Fruit fly (Drosophila melanogaster): Measurements from ENCODE around the gene Tpi.

The Tpi gene

DNA sequence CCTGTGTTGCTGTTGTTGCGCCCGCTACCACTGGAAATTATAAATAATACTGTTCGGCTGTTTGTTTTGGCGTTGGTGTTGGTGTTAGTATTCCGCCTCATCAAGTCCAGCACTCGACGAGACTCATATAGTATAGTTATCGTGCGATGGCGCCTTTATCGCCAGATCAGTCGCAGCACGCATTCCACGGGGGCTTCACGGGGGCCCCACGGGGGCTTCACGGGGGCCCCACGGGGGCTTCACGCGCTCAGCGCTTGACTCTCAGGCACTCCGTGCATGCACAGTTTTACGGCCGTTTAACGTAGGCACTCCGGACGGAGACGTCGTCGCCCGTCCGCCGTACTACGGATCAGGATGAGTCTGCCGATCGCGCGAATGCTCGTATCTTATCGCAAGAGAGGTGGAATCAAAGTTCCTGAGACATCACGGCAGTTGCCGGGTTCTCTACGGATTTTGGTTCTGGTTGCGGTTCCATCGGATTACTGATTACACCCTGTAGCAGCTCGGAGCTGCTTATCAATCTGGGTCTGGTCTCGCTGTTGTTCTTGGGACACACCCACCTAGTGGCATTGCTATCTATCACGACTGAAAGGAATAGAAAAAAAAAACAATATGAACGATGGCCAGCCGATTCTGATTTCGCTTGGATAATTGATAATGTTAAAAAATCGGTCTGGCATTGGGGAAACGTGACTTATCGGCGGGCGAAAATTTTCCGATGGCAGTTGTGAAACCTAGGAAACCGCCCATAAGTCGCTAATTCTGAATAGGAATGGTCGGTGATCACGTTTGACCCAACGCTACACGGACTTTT, 31.4 kb downstream of the Tpi start (continued):
- TF ChIP-seq tio (GFP tag; optimal IDR thresholded peaks at IDR 0.05) = no peak
- TF ChIP-seq GATAe (GFP tag; conservative IDR thresholded peaks at IDR 0.05) = peak; percentile 96
- no peak for TF ChIP-seq CG14441 (GFP tag; IDR thresholded peaks at IDR 0.05)
- TF ChIP-seq kni (GFP tag; optimal IDR thresholded peaks at IDR 0.05) = no peak
- TF ChIP-seq Hr39 (optimal IDR thresholded peaks at IDR 0.05) = peak; percentile 55
- TF ChIP-seq CoRest (tag; optimal IDR thresholded peaks at IDR 0.05) = no peak
- 0 out of 2 replicates have a peak, but pooled peaks have one; percentile 43 for TF ChIP-seq CG16779 (GFP tag; IDR thresholded peaks at IDR 0.05)
- no peak for TF ChIP-seq Sin3A (optimal IDR thresholded peaks at IDR 0.05)
- 0 out of 4 replicates have a peak, but pooled peaks have one; percentile 36 for TF ChIP-seq chinmo (GFP tag; IDR thresholded peaks at IDR 0.05; ENCODE audit: partially characterized antibody)
- TF ChIP-seq CG13287 (GFP tag; IDR thresholded peaks at IDR 0.05; ENCODE audit: partially characterized antibody) = 0 out of 2 replicates have a peak, but pooled peaks have one; percentile 11
- peak; percentile 99 for TF ChIP-seq cwo (GFP tag; optimal IDR thresholded peaks at IDR 0.05)
- no peak for TF ChIP-seq CG7839 (tag; optimal IDR thresholded peaks at IDR 0.05)
- TF ChIP-seq Usf (GFP tag; optimal IDR thresholded peaks at IDR 0.05) = no peak
- TF ChIP-seq CG4707 (GFP tag; optimal IDR thresholded peaks at IDR 0.05) = no peak
- TF ChIP-seq CG17912 (GFP tag; optimal IDR thresholded peaks at IDR 0.05) = no peak
- TF ChIP-seq pho (GFP tag; optimal IDR thresholded peaks at IDR 0.05) = no peak
- TF ChIP-seq CG18599 (GFP tag; optimal IDR thresholded peaks at IDR 0.05) = peak; percentile 68
- TF ChIP-seq Hand (GFP tag; optimal IDR thresholded peaks at IDR 0.05) = peak; percentile 24
- TF ChIP-seq CG12236 (GFP tag; optimal IDR thresholded peaks at IDR 0.05) = no peak
- TF ChIP-seq gro (GFP tag; optimal IDR thresholded peaks at IDR 0.05) = no peak
- no peak for TF ChIP-seq disco-r (GFP tag; optimal IDR thresholded peaks at IDR 0.05)
- 0 out of 2 replicates have a peak, but pooled peaks have one; percentile 17 for TF ChIP-seq Drgx (GFP tag; IDR thresholded peaks at IDR 0.05)
- TF ChIP-seq CG10321 (GFP tag; IDR thresholded peaks at IDR 0.05) = no peak
- TF ChIP-seq fd102C (GFP tag; optimal IDR thresholded peaks at IDR 0.05) = no peak
- TF ChIP-seq Bdp1 (GFP tag; optimal IDR thresholded peaks at IDR 0.05) = no peak
- peak; percentile 9 for TF ChIP-seq Hmr (GFP tag; optimal IDR thresholded peaks at IDR 0.05)
- no peak for TF ChIP-seq gcm (GFP tag; optimal IDR thresholded peaks at IDR 0.05)
- no peak; the same call in 1 of the 2 replicates for TF ChIP-seq crol (GFP tag; IDR thresholded peaks at IDR 0.05)
- TF ChIP-seq CG32772 (GFP tag; IDR thresholded peaks at IDR 0.05) = no peak
- no peak for TF ChIP-seq D19B (GFP tag; optimal IDR thresholded peaks at IDR 0.05)
- no peak for TF ChIP-seq lmd (GFP tag; IDR thresholded peaks at IDR 0.05)
- peak; percentile 39 for TF ChIP-seq CG6254 (GFP tag; optimal IDR thresholded peaks at IDR 0.05)
- no peak for TF ChIP-seq Gug (GFP tag; IDR thresholded peaks at IDR 0.05)

DNA sequence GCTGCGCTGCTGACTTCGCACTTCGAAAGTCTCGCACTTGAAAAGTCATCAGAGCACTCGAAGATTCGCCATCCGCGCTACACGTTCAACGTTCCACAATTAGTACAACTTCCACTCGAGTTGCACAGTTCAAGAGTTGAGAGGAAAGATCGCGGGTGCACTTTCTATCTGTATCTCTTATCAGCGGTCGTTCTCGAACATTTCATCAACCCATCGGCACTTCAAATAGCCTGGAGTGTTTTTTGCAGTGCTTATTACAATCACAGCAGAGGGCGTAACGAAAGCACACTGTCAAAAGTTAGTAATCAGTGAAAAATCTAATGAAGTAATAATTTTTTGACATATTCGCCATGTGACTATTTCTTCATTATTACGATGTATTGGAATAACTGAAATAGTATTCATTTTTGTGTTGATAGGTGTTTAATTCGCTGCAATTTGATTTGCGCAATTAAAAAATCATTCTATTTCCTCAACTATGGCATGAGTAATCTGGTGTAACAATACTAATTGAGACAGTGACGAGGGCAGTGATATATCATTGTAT, 32.9 kb downstream of the Tpi start:
- TF ChIP-seq CG10543 (GFP tag; optimal IDR thresholded peaks at IDR 0.05) (no peak), fd64A (GFP tag; optimal IDR thresholded peaks at IDR 0.05) (no peak), CG17829 (tag; optimal IDR thresholded peaks at IDR 0.05) (no peak), Drgx (GFP tag; IDR thresholded peaks at IDR 0.05) (peak; percentile 52), bsh (GFP tag; optimal IDR thresholded peaks at IDR 0.05) (no peak), CG11696 (GFP tag; IDR thresholded peaks at IDR 0.05) (peak; percentile 70), CG7786 (GFP tag; optimal IDR thresholded peaks at IDR 0.05) (no peak), cg (GFP tag; optimal IDR thresholded peaks at IDR 0.05) (no peak), CG3726 (GFP tag; IDR thresholded peaks at IDR 0.05) (no peak), Med (GFP tag) (peak; percentile 51), prd (optimal IDR thresholded peaks at IDR 0.05) (no peak), prd (GFP tag; IDR thresholded peaks at IDR 0.05) (peak; percentile 27; the same call in 1 of the 3 replicates), nerfin-2 (GFP tag; IDR thresholded peaks at IDR 0.05; ENCODE audit: partially characterized antibody) (no peak), Adf1 (GFP tag; IDR thresholded peaks at IDR 0.05) (no peak), Dbx (GFP tag; IDR thresholded peaks at IDR 0.05) (no peak)
